Fruit fly (Drosophila melanogaster) whole organism, pupa: ENCODE data around the gene Ir94b.

ENCODE experiments used
- CG10348 ChIP-seq: fragments of 200-800 bp; sonication (Bioruptor generic); IDR thresholded peaks from 2 replicates; pipeline ENCODE4 v1.3.6; 2022; ENCODE audit warnings: missing biosample characterization, missing genetic modification characterization
- CG14655 ChIP-seq: fragments of 200-800 bp; sonication (Bioruptor generic); optimal IDR thresholded peaks from 3 replicates; lab custom pipeline; 2017; ENCODE audit warnings: mild to moderate bottlenecking, missing biosample characterization, missing genetic modification reagents, missing genetic modification characterization
- CG8301 ChIP-seq: fragments of 200-800 bp; sonication (Bioruptor generic); optimal IDR thresholded peaks from 2 replicates; lab custom pipeline; 2018; ENCODE audit warnings: missing biosample characterization, mild to moderate bottlenecking, missing genetic modification characterization

- TF ChIP-seq CG14655 (GFP tag; lab: Kevin White, UChicago) (peak; percentile 80), CG10348 (GFP tag; lab: Robert Waterston, UW) (no peak), CG8301 (tag; lab: Kevin White, UChicago) (peak; percentile 89)
Measured at dm6 chr3R:22149923-22150322, 32.9 kb upstream of the Ir94b start.
